Worm (Caenorhabditis elegans) whole organism, late embryonic: ENCODE data around the gene T07F12.2.

Experiments used
- K09A11.1 ChIP-seq: sonication (generic microtip); optimal IDR thresholded peaks from 2 replicates; lab custom pipeline; 2017; ENCODE audit warnings: antibody characterized with exemption, mild to moderate bottlenecking, missing genetic modification characterization, missing compliant biosample characterization; ENCODE audit not compliant: insufficient read depth
- ama-1 ChIP-seq: fragments of 150-350 bp; optimal IDR thresholded peaks from 2 replicates; lab custom pipeline; 2014
- ceh-18 ChIP-seq: sonication (generic microtip); optimal IDR thresholded peaks from 2 replicates; lab custom pipeline; 2016; ENCODE audit warnings: missing genetic modification characterization, missing compliant biosample characterization
- ceh-22 ChIP-seq: sonication (generic microtip); optimal IDR thresholded peaks from 2 replicates; lab custom pipeline; 2017; ENCODE audit warnings: missing biosample characterization, missing genetic modification characterization
- ceh-30 ChIP-seq: fragments of 150-350 bp; optimal IDR thresholded peaks from 2 replicates; lab custom pipeline; 2014; ENCODE audit warnings: missing biosample characterization, missing genetic modification characterization
- ceh-31 ChIP-seq: sonication (generic microtip); optimal IDR thresholded peaks from 2 replicates; lab custom pipeline; 2016; ENCODE audit warnings: missing genetic modification characterization, missing compliant biosample characterization
- ceh-34 ChIP-seq: sonication (generic microtip); optimal IDR thresholded peaks from 2 replicates; lab custom pipeline; 2016; ENCODE audit warnings: mild to moderate bottlenecking, missing genetic modification characterization, missing compliant biosample characterization
- ceh-45 ChIP-seq: fragments of 200-800 bp; sonication (Bioruptor generic); IDR thresholded peaks from 2 replicates; pipeline ENCODE4 v1.3.6; 2022; ENCODE audit warnings: missing genetic modification reagents, missing genetic modification characterization, missing compliant biosample characterization
- che-1 ChIP-seq: sonication (generic microtip); optimal IDR thresholded peaks from 2 replicates; lab custom pipeline; 2016; ENCODE audit warnings: mild to moderate bottlenecking, missing genetic modification characterization, missing compliant biosample characterization
- dmd-4 ChIP-seq: sonication (generic microtip); optimal IDR thresholded peaks from 2 replicates; lab custom pipeline; 2016; ENCODE audit warnings: borderline replicate concordance, missing genetic modification characterization, missing compliant biosample characterization
- dve-1 ChIP-seq: sonication (generic microtip); optimal IDR thresholded peaks from 2 replicates; lab custom pipeline; 2017; ENCODE audit warnings: antibody characterized with exemption, mild to moderate bottlenecking, missing genetic modification characterization, missing compliant biosample characterization
- elt-2 ChIP-seq: sonication (generic microtip); optimal IDR thresholded peaks from 2 replicates; lab custom pipeline; 2016; ENCODE audit warnings: missing genetic modification reagents, missing genetic modification characterization, missing compliant biosample characterization
- fax-1 ChIP-seq: sonication (generic microtip); optimal IDR thresholded peaks from 2 replicates; lab custom pipeline; 2016; ENCODE audit warnings: missing genotype, missing genetic modification characterization, missing compliant biosample characterization
- fkh-10 ChIP-seq: fragments of 150-350 bp; optimal IDR thresholded peaks from 2 replicates; lab custom pipeline; 2014; ENCODE audit warnings: missing biosample characterization, missing genetic modification reagents, missing genetic modification characterization
- hlh-30 ChIP-seq: sonication (generic microtip); optimal IDR thresholded peaks from 2 replicates; lab custom pipeline; 2017; ENCODE audit warnings: antibody characterized with exemption, missing genetic modification characterization, missing compliant biosample characterization; ENCODE audit not compliant: insufficient read depth
- hlh-8 ChIP-seq: sonication (generic microtip); optimal IDR thresholded peaks from 2 replicates; lab custom pipeline; 2016; ENCODE audit warnings: missing genotype, missing genetic modification characterization, missing compliant biosample characterization
- mec-3 ChIP-seq: sonication (generic microtip); optimal IDR thresholded peaks from 2 replicates; lab custom pipeline; 2016; ENCODE audit warnings: borderline replicate concordance, missing genetic modification characterization, missing compliant biosample characterization
- nfya-1 ChIP-seq: sonication (generic microtip); optimal IDR thresholded peaks from 2 replicates; lab custom pipeline; 2017; ENCODE audit warnings: missing genetic modification characterization, mild to moderate bottlenecking, missing compliant biosample characterization, antibody characterized with exemption, moderate library complexity
- nhr-232 ChIP-seq: sonication (generic microtip); optimal IDR thresholded peaks from 2 replicates; lab custom pipeline; 2016; ENCODE audit warnings: missing genetic modification characterization, missing compliant biosample characterization
- npax-4 ChIP-seq: sonication (generic microtip); optimal IDR thresholded peaks from 2 replicates; lab custom pipeline; 2016; ENCODE audit warnings: missing genetic modification characterization, missing compliant biosample characterization
- pag-3 ChIP-seq: sonication (generic microtip); optimal IDR thresholded peaks from 2 replicates; lab custom pipeline; 2016; ENCODE audit warnings: missing compliant biosample characterization, missing genetic modification characterization, borderline replicate concordance
- pat-9 ChIP-seq: fragments of 200-800 bp; sonication (Bioruptor generic); optimal IDR thresholded peaks from 2 replicates; lab custom pipeline; 2018; ENCODE audit warnings: mild to moderate bottlenecking, missing genetic modification characterization, moderate library complexity, missing compliant biosample characterization
- pax-1 ChIP-seq: fragments of 150-350 bp; optimal IDR thresholded peaks from 2 replicates; lab custom pipeline; 2014; ENCODE audit warnings: missing biosample characterization, missing genetic modification characterization
- pha-4 ChIP-seq: fragments of 150-350 bp; optimal IDR thresholded peaks from 2 replicates; lab custom pipeline; 2018; ENCODE audit warnings: missing biosample characterization, missing genetic modification reagents, missing genetic modification characterization
- ref-2 ChIP-seq: sonication (generic microtip); optimal IDR thresholded peaks from 2 replicates; lab custom pipeline; 2016; ENCODE audit warnings: missing genetic modification characterization, missing compliant biosample characterization
- rnt-1 ChIP-seq: sonication (generic microtip); optimal IDR thresholded peaks from 2 replicates; lab custom pipeline; 2016; ENCODE audit warnings: missing genetic modification characterization, missing compliant biosample characterization
- sox-2 ChIP-seq: fragments of 200-800 bp; sonication (Bioruptor generic); IDR thresholded peaks from 2 replicates; pipeline ENCODE4 v1.3.6; 2022; ENCODE audit warnings: missing genetic modification reagents, missing genetic modification characterization, missing compliant biosample characterization
- sox-4 ChIP-seq: sonication (generic microtip); optimal IDR thresholded peaks from 2 replicates; lab custom pipeline; 2017; ENCODE audit warnings: mild to moderate bottlenecking, missing genetic modification characterization, inconsistent platforms, missing compliant biosample characterization
- tbx-2 ChIP-seq: sonication (generic microtip); optimal IDR thresholded peaks from 2 replicates; lab custom pipeline; 2016; ENCODE audit warnings: missing genetic modification characterization, missing compliant biosample characterization
- ttx-3 ChIP-seq: sonication (generic microtip); optimal IDR thresholded peaks from 2 replicates; lab custom pipeline; 2016; ENCODE audit warnings: missing genetic modification reagents, missing genetic modification characterization, missing compliant biosample characterization
- unc-42 ChIP-seq: sonication (generic microtip); optimal IDR thresholded peaks from 2 replicates; lab custom pipeline; 2016; ENCODE audit warnings: missing genotype, missing genetic modification characterization, missing compliant biosample characterization
- unc-55 ChIP-seq: sonication (generic microtip); optimal IDR thresholded peaks from 2 replicates; lab custom pipeline; 2017; ENCODE audit warnings: missing biosample characterization, missing genetic modification reagents, missing genetic modification characterization
- unc-86 ChIP-seq: sonication (generic microtip); optimal IDR thresholded peaks from 2 replicates; lab custom pipeline; 2016; ENCODE audit warnings: missing genetic modification characterization, missing compliant biosample characterization

Gene T07F12.2

DNA sequence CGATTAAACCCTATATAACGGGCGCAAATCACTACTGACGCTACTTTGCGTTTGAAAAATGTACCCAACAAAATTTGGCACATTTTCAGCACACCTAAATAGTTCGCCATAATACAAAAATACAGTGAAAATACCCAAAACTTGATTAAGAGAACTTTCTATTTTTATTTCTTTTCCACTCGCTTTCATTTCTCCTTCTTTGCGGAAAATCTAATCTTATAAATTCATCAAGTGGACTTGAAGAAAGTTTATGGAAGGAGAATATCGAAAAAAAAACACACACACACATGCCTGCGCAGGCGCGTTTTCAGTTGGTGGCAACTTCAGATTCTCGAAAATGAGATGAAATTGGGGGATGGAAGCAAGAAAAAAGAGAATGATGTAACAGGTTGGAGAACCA lies 14.7 kb upstream of the T07F12.2 start:
- TF ChIP-seq hlh-30 (tag; lab: Kevin White, UChicago) (no peak), ceh-18 (tag; lab: Kevin White, UChicago) (no peak), ceh-22 (tag; lab: Kevin White, UChicago) (no peak), npax-4 (tag; lab: Kevin White, UChicago) (no peak), sox-2 (GFP tag; lab: Robert Waterston, UW) (no peak), tbx-2 (tag; lab: Kevin White, UChicago) (no peak), K09A11.1 (no peak), rnt-1 (tag; lab: Kevin White, UChicago) (no peak), che-1 (tag; lab: Kevin White, UChicago) (no peak), fkh-10 (no peak), dmd-4 (tag; lab: Kevin White, UChicago) (no peak), unc-86 (tag; lab: Kevin White, UChicago) (no peak), hlh-8 (tag; lab: Kevin White, UChicago) (no peak), mec-3 (tag; lab: Kevin White, UChicago) (no peak), pax-1 (tag; lab: Kevin White, UChicago) (no peak), pat-9 (tag; lab: Kevin White, UChicago) (no peak)
- TF ChIP-seq, all 69 proteins: peak for 0

DNA sequence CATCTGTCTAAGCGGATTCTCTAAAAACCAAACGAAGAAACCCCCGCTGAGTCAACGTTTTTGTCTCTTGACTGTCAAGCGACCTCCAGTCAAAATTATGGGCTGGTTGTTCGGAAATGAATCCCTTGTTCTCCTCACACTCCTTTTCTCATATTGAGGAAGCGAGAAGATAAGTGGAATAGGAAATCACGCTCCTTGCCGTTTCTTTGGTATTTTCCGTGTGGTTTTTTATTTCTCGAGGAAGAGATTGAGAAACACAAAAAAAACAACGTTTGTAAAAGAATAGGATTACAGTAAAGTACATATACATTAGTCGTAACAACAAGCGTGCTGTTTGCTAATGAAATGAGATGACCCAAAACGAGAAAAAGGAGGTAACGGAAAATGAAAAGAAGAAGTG lies 13.1 kb upstream of the T07F12.2 start, which contains the start of gene tsp-14:
Gene tsp-14 (minus strand): TSS at position 62 of the 400 bp plus-strand sequence.
- TF ChIP-seq sox-2 (GFP tag; lab: Robert Waterston, UW) (no peak), ama-1 (no peak)

DNA sequence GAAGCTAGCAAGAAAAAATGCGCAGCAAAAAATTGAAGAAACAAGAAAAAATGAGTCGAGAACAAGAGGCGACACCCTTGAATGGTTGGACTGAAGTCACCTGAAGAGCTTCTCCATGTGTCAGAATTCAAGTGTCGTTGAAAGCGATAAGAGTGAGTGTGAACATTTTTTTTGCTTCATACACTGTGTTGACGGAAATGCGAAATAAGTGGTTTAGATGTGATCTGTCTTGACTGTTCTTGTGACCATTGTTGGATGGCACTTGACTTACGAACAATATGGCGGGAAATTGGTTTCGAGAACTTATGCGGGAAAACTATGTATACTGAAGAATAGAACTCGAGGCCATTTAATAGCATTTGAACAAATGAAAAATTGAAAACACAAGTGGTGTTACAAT lies 10.0 kb upstream of the T07F12.2 start:
- TF ChIP-seq sox-4 (tag; lab: Kevin White, UChicago) (no peak), tbx-2 (tag; lab: Kevin White, UChicago) (no peak), nhr-232 (tag; lab: Kevin White, UChicago) (no peak), nfya-1 (no peak), ama-1 (no peak), unc-55 (no peak), ceh-45 (GFP tag; lab: Robert Waterston, UW) (no peak), dmd-4 (tag; lab: Kevin White, UChicago) (no peak), pha-4 (tag; lab: Kevin White, UChicago) (no peak), rnt-1 (tag; lab: Kevin White, UChicago) (no peak), pag-3 (tag; lab: Kevin White, UChicago) (no peak), ttx-3 (no peak), ceh-34 (tag; lab: Kevin White, UChicago) (no peak), fax-1 (tag; lab: Kevin White, UChicago) (no peak)

DNA sequence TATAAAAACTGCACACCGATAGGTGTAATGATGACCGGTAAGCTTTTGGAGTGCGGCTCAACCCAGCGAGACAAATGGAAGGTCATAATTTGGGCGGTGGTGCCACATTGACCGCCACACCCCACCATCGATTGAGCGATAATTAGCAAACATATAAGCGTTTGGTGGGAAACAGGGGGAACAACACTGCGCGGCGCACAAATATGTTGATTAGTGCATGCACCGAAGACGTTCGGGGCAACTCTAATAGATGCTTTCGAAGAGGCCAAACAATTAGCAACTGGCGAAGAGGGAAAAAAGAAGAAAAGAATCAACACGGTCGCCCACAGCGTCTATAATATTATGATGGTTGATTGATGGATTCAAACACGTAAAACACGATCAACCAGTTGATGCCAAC lies 8.7 kb upstream of the T07F12.2 start:
- TF ChIP-seq dve-1 (tag; lab: Kevin White, UChicago) = no peak
- peak; percentile 21 for TF ChIP-seq ceh-31 (tag; lab: Kevin White, UChicago)
- peak; percentile 12 for TF ChIP-seq ref-2 (tag; lab: Kevin White, UChicago)
- no peak for TF ChIP-seq hlh-30 (tag; lab: Kevin White, UChicago)
- TF ChIP-seq unc-42 (tag; lab: Kevin White, UChicago) = peak; percentile 7

DNA sequence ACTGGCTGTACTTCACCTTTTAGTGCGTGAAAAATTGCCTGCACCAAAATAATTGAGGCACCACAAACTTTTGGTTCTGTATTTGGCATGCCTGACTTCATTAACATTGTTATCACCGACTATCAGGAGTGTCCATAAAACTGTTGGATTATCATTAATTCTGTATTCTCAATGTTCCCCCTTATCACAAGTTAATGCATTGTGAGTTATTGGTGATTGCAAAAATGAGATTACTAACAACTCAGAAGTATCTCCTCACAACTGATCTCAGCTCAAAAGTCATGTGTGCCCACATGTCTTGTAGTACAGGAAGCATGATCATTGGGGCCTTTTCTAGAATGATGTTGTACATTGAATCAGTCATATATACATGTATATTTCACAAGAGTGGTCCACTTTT lies 4.4 kb upstream of the T07F12.2 start, which contains the start of gene arrd-23:
Gene arrd-23 (plus strand): TSS at position 301 of the 400 bp plus-strand sequence.
- TF ChIP-seq ceh-30 (tag; lab: Kevin White, UChicago) (no peak), elt-2 (tag; lab: Kevin White, UChicago) (peak; percentile 80)
